Worm (Caenorhabditis elegans) whole organism, L4/young adult: ENCODE data around the gene str-171.
A peak's percentile ranks its signal among the peaks of the same experiment; 100 is the strongest.
"Not testable (repeated sequence)": the region's sequence is repeated elsewhere in the genome, so short reads cannot be mapped to it uniquely, and the experiment has no call there.

Experiments
- W03F9.2 ChIP-seq: fragments of 150-350 bp; optimal IDR thresholded peaks from 2 replicates; lab custom pipeline; 2014; ENCODE audit warnings: missing biosample characterization, missing genetic modification characterization
- dao-5 ChIP-seq: sonication (generic microtip); optimal IDR thresholded peaks from 2 replicates; lab custom pipeline; 2016; ENCODE audit warnings: missing genotype, missing genetic modification characterization, moderate library complexity, missing compliant biosample characterization
- him-1 ChIP-seq: sonication (generic microtip); optimal IDR thresholded peaks from 2 replicates; lab custom pipeline; 2016; ENCODE audit warnings: missing genotype, missing genetic modification reagents, missing genetic modification characterization, missing compliant biosample characterization

The str-171 gene

DNA sequence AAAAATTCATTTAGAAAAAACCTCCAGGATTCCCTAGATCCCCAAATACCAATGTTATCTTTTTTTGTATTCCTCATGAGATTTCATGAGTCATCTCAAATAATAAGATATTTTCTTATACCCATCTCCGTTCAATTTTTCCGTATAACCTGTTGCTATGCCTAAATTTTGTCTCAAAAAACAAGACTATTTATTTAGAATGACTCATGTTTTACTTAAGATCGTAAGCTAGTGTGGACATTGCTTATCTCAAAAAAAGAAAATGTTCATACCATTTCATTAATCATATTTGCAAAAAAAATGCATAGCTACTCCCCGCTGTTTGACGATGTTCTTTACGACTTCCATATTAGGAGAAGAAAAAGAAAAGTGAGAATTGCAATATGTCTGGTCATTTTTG, 7.9 kb upstream of the str-171 start, which contains the start of gene K08F9.3:
TSS of gene K08F9.3 (plus strand) at position 301 of the 400 bp plus-strand sequence.
- TF ChIP-seq dao-5 (no peak), W03F9.2 (tag; lab: Kevin White, UChicago) (no peak), him-1 (tag; lab: Kevin White, UChicago) (no peak)

ce11 chrV:15139811-15140210, 7.5 kb upstream of the str-171 start:
- TF ChIP-seq him-1 (tag; lab: Kevin White, UChicago) (no peak), dao-5 (no peak), W03F9.2 (tag; lab: Kevin White, UChicago) (no peak)

DNA sequence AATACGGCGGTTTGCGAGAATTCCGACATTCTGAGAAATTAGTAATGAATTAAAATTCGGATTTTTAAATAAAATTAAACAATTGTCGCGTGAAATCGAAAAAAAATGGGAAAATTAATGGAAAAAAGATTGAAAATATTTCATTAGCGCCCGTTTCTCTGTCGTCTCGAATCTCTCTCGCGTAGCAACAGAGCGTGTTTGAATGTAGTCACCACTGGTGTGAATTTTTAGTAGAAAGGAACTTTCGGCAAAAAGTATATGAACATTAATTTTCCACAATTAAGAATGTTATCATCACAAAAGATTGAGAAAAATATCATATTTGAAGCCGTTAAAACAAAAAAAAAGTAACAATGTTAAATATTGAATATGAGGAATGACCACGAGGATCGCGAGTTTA, 4.4 kb upstream of the str-171 start, which contains the start of gene aipl-1:
TSS of gene aipl-1 (minus strand) at position 30 of the 400 bp plus-strand sequence.
- TF ChIP-seq dao-5 = no peak
- TF ChIP-seq him-1 (tag; lab: Kevin White, UChicago) = no peak
- TF ChIP-seq W03F9.2 (tag; lab: Kevin White, UChicago) = peak; percentile 65

ce11 chrV:15133812-15134211, 1.5 kb upstream of the str-171 start:
- no peak for TF ChIP-seq W03F9.2 (tag; lab: Kevin White, UChicago)
- TF ChIP-seq him-1 (tag; lab: Kevin White, UChicago) = no peak
- no peak for TF ChIP-seq dao-5

DNA sequence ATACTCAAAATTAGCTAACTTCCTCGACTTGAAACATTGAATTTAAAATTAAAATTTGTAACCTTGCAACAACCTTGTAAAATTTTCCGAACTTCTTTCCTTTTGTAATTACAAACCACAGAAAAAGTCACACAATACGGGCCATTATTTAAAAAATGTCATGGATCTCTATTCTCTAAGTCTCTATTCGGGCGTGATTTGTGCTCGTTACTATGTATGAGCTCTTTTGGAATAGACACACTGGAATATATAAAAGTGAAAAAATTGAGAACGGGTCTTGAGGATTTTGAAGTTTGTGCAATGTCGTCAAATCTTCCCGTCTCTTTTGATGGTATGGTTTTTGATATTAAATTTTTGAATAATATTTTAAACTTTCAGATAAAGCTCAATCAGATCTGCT, 4.4 kb downstream of the str-171 start, which contains the start of gene srr-7:
TSS of gene srr-7 (plus strand) at position 301 of the 400 bp plus-strand sequence.
- no peak for TF ChIP-seq dao-5
- TF ChIP-seq W03F9.2 (tag; lab: Kevin White, UChicago) = no peak
- no peak for TF ChIP-seq him-1 (tag; lab: Kevin White, UChicago)

DNA sequence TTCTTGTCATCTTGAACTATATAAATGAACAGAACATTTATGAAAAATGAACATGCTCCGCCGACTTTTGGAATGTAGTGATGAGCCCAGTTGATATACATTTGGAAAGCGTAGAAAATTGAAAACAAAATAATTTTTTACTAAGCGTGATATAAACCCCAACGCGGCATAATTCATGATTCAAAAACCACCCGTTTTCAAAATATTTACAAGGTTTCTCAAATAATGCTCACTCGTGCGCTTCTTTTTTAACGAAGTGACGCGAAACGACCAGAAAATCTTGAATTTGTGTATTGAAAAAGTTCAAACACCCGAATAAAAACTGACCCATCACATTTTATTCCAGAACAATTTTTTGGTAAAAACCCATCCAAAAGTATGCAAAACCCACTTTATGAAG, 4.9 kb downstream of the str-171 start, which contains the start of gene srj-27:
TSS of gene srj-27 (minus strand) at position 101 of the 400 bp plus-strand sequence.
- no peak for TF ChIP-seq dao-5
- no peak for TF ChIP-seq W03F9.2 (tag; lab: Kevin White, UChicago)
- no peak for TF ChIP-seq him-1 (tag; lab: Kevin White, UChicago)

ce11 chrV:15125162-15125561, 7.2 kb downstream of the str-171 start, which contains the start of gene ugt-30:
TSS of gene ugt-30 (minus strand) at chrV:15125262.
- not testable (repeated sequence) for TF ChIP-seq W03F9.2 (tag; lab: Kevin White, UChicago); him-1 (tag; lab: Kevin White, UChicago); dao-5

DNA sequence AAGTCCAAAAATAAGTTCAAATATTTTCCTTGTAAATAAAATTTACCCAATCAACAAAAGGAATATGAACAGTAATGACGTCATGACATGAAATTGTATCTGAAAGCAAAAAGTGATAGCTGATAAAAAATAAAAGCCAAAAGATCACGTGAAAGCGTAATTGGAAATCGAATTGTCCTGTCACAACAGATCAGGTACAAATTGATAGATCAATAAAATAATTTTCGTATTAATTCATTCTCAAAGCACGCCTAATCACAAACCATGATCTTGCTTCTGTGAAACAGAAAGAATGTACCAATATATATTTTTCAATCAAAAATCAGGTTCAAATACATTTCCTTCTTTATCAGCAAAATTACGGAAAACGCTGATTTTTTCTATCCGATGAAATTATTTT, 12.8 kb downstream of the str-171 start, which contains the start of gene flor-1:
TSS of gene flor-1 (minus strand) at position 101 of the 400 bp plus-strand sequence.
- no peak for TF ChIP-seq him-1 (tag; lab: Kevin White, UChicago)
- no peak for TF ChIP-seq W03F9.2 (tag; lab: Kevin White, UChicago)
- TF ChIP-seq dao-5 = no peak

DNA sequence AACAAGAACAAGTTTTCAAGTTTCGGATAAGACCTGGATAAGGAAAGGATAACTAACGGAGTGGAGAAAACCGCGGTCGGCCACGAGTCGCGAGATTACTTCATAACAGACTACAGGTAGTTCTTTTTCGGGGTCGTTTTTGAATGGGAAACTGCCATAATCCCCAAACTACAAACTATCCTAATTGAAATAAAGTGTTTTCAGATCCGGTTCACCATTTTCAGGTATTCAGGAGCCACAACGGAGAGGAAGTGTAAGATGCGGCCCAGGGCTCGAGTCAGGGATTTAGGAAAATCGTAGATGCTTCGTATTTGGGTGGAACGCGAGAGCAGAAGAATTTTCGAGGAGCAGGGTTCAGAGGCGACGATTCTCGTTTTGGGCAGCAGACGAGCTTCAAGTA, 16.4 kb downstream of the str-171 start, which contains the start of gene T01G5.8:
TSS of gene T01G5.8 (plus strand) at position 301 of the 400 bp plus-strand sequence.
- TF ChIP-seq W03F9.2 (tag; lab: Kevin White, UChicago); dao-5; him-1 (tag; lab: Kevin White, UChicago): not testable (repeated sequence)

ce11 chrV:15113992-15114391, 18.3 kb downstream of the str-171 start, which contains the start of gene T01G5.6:
TSS of gene T01G5.6 (minus strand) at chrV:15114092.
- TF ChIP-seq W03F9.2 (tag; lab: Kevin White, UChicago) = no peak
- TF ChIP-seq dao-5 = no peak
- TF ChIP-seq him-1 (tag; lab: Kevin White, UChicago) = no peak

DNA sequence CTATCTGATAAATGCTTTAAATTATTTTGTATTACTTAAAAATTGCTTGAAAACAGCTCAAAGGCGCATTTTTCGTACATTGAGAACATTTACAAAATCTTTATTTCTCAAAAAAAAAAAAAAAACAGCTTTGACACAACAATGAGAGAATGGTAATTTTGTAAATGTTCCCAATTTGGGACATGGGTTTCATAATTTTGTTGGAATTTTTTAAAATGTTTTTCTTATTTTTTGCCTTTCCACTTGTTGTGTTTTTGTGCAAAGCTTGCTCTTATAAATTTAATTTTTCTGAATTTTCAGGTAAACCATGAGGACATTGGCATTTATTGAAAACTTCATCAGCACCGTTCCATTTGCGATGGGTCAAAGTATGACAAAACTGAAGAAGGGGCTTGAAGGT, 20.7 kb downstream of the str-171 start, which contains the start of gene T01G5.7:
TSS of gene T01G5.7 (plus strand) at position 301 of the 400 bp plus-strand sequence.
- no peak for TF ChIP-seq W03F9.2 (tag; lab: Kevin White, UChicago)
- no peak for TF ChIP-seq him-1 (tag; lab: Kevin White, UChicago)
- TF ChIP-seq dao-5 = no peak

ce11 chrV:15109260-15109659, 23.1 kb downstream of the str-171 start, which contains the start of gene Y75B12A.2:
TSS of gene Y75B12A.2 (plus strand) at chrV:15109560.
- TF ChIP-seq W03F9.2 (tag; lab: Kevin White, UChicago) = no peak
- no peak for TF ChIP-seq him-1 (tag; lab: Kevin White, UChicago)
- no peak for TF ChIP-seq dao-5

- not testable (repeated sequence) for TF ChIP-seq dao-5; W03F9.2 (tag; lab: Kevin White, UChicago); him-1 (tag; lab: Kevin White, UChicago)
These were observed 26.3 kb downstream of the str-171 start, which contains the start of gene C01G10.14 for ce11 chrV:15105893-15106598. TSS of gene C01G10.14 (minus strand) at chrV:15105943.

DNA sequence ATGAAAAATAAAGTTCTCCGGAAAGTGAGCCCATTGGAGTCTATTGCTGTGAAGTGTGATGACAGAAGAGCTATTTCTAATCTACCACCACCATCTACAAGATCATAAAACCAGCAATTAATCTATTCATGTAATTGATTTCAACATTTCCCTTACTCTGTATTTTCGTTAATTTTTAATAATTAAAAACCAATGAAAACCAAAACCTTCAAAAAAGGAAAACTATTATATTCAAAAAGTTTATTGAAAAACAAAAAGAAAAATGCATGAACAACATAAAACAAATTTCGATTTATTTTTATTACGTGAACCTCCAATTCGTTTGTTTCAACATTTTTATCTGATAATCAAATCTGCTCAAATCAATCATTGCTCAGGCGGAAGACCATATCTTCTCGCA, 32.9 kb downstream of the str-171 start, which contains the start of gene C01G10.1:
TSS of gene C01G10.1 (plus strand) at position 301 of the 400 bp plus-strand sequence.
- TF ChIP-seq W03F9.2 (tag; lab: Kevin White, UChicago) (no peak), him-1 (tag; lab: Kevin White, UChicago) (no peak), dao-5 (no peak)
